Worm (Caenorhabditis elegans) whole organism, young adult: Measurements from ENCODE around the gene F08B4.8.

Source experiments
- C06A6.2 ChIP-seq: fragments of 200-800 bp; sonication (Bioruptor generic); conservative IDR thresholded peaks from 2 replicates; pipeline ENCODE4 v1.3.6; 2022; ENCODE audit warnings: missing genetic modification characterization, missing compliant biosample characterization
- D2030.7 ChIP-seq: fragments of 200-800 bp; sonication (Bioruptor generic); IDR thresholded peaks from 2 replicates; pipeline ENCODE4 v1.3.6; 2022; ENCODE audit warnings: missing genetic modification reagents, missing genetic modification characterization, missing compliant biosample characterization
- F22D6.2 ChIP-seq: sonication (generic microtip); optimal IDR thresholded peaks from 2 replicates; lab custom pipeline; 2016; ENCODE audit warnings: mild to moderate bottlenecking, missing genetic modification characterization, missing compliant biosample characterization
- F23B12.7 ChIP-seq: sonication (generic microtip); optimal IDR thresholded peaks from 2 replicates; lab custom pipeline; 2017; ENCODE audit warnings: missing genetic modification characterization, mild to moderate bottlenecking, missing compliant biosample characterization, antibody characterized with exemption, moderate library complexity; ENCODE audit not compliant: insufficient read depth
- F33H1.4 ChIP-seq: fragments of 200-800 bp; sonication (Bioruptor generic); IDR thresholded peaks from 2 replicates; pipeline ENCODE4 v1.3.6; 2022; ENCODE audit warnings: missing genetic modification reagents, missing genetic modification characterization, missing compliant biosample characterization
- F55B11.4 ChIP-seq: sonication (generic microtip); optimal IDR thresholded peaks from 2 replicates; lab custom pipeline; 2016; ENCODE audit warnings: missing compliant biosample characterization, missing genetic modification characterization, borderline replicate concordance; ENCODE audit not compliant: insufficient read depth
- Y79H2A.3 ChIP-seq: fragments of 200-800 bp; sonication (Bioruptor generic); conservative IDR thresholded peaks from 2 replicates; pipeline ENCODE4 v1.3.6; 2022; ENCODE audit warnings: missing genetic modification reagents, missing genetic modification characterization, missing compliant biosample characterization
- Y95B8A.8 ChIP-seq: fragments of 200-800 bp; sonication (Bioruptor generic); IDR thresholded peaks from 2 replicates; pipeline ENCODE4 v1.3.6; 2022; ENCODE audit warnings: missing genetic modification reagents, missing genetic modification characterization, missing compliant biosample characterization
- ZK185.1 ChIP-seq: sonication (generic microtip); optimal IDR thresholded peaks from 2 replicates; lab custom pipeline; 2016; ENCODE audit warnings: mild to moderate bottlenecking, missing genetic modification characterization, missing compliant biosample characterization; ENCODE audit not compliant: poor library complexity, severe bottlenecking
- ama-1 ChIP-seq, 3 experiments: fragments of 150-350 bp in 1 of 3; sonication (generic microtip) in 2 of 3; optimal IDR thresholded peaks; 2 replicates each; lab custom pipeline; 2014 to 2018; ENCODE audit warnings: missing biosample characterization in 2 of 3, missing genetic modification characterization in 2 of 3, missing genetic modification reagents in 2 of 3
- aptf-3 ChIP-seq: fragments of 200-800 bp; sonication (Bioruptor generic); IDR thresholded peaks from 2 replicates; pipeline ENCODE4 v1.3.6; 2022; ENCODE audit warnings: missing genetic modification characterization, missing compliant biosample characterization
- atf-7 ChIP-seq: sonication (generic microtip); optimal IDR thresholded peaks from 2 replicates; lab custom pipeline; 2017; ENCODE audit warnings: mild to moderate bottlenecking, missing genetic modification characterization, missing compliant biosample characterization
- bed-2 ChIP-seq: fragments of 200-800 bp; sonication (Bioruptor generic); IDR thresholded peaks from 2 replicates; pipeline ENCODE4 v1.3.6; 2022; ENCODE audit warnings: missing genetic modification reagents, missing genetic modification characterization, missing compliant biosample characterization
- cebp-1 ChIP-seq, 2 experiments: fragments of 200-800 bp in 1 of 2; sonication (Bioruptor generic) in 1 of 2; sonication (generic microtip) in 1 of 2; IDR thresholded peaks in 1 of 2; optimal IDR thresholded peaks in 1 of 2; 2 replicates each; pipeline versions ENCODE4 v1.3.6 to Lab custom; 2017 to 2022; ENCODE audit warnings: missing compliant biosample characterization in 2 of 2, missing genetic modification characterization in 2 of 2, mild to moderate bottlenecking in 1 of 2, missing genetic modification reagents in 1 of 2, moderate library complexity in 1 of 2
- cebp-2 ChIP-seq: fragments of 200-800 bp; sonication (Bioruptor generic); IDR thresholded peaks from 2 replicates; pipeline ENCODE4 v1.3.6; 2022; ENCODE audit warnings: missing genetic modification characterization, missing compliant biosample characterization
- ceh-27 ChIP-seq: fragments of 200-800 bp; sonication (Bioruptor generic); optimal IDR thresholded peaks from 2 replicates; lab custom pipeline; 2018; ENCODE audit warnings: mild to moderate bottlenecking, missing genetic modification characterization, moderate library complexity, missing compliant biosample characterization
- ceh-40 ChIP-seq: fragments of 200-800 bp; sonication (Bioruptor generic); IDR thresholded peaks from 2 replicates; pipeline ENCODE4 v1.3.6; 2022; ENCODE audit warnings: missing genetic modification characterization, missing compliant biosample characterization
- ceh-91 ChIP-seq: fragments of 200-800 bp; sonication (Bioruptor generic); IDR thresholded peaks from 2 replicates; pipeline ENCODE4 v1.3.6; 2022; ENCODE audit warnings: missing genetic modification reagents, missing genetic modification characterization, missing compliant biosample characterization
- die-1 ChIP-seq: sonication (generic microtip); optimal IDR thresholded peaks from 2 replicates; lab custom pipeline; 2016; ENCODE audit warnings: missing genotype, mild to moderate bottlenecking, missing genetic modification characterization, missing compliant biosample characterization
- egl-18 ChIP-seq: fragments of 200-800 bp; sonication (Bioruptor generic); IDR thresholded peaks from 2 replicates; pipeline ENCODE4 v1.3.6; 2022; ENCODE audit warnings: missing genetic modification reagents, missing genetic modification characterization, missing compliant biosample characterization
- egl-44 ChIP-seq: fragments of 200-800 bp; sonication (Bioruptor generic); IDR thresholded peaks from 2 replicates; pipeline ENCODE4 v1.3.6; 2022; ENCODE audit warnings: missing genetic modification reagents, missing genetic modification characterization, missing compliant biosample characterization
- ets-4 ChIP-seq: fragments of 200-800 bp; sonication (Bioruptor generic); optimal IDR thresholded peaks from 2 replicates; lab custom pipeline; 2018; ENCODE audit warnings: mild to moderate bottlenecking, missing genetic modification characterization, missing compliant biosample characterization
- him-1 ChIP-seq: sonication (generic microtip); optimal IDR thresholded peaks from 2 replicates; lab custom pipeline; 2016; ENCODE audit warnings: missing genotype, missing genetic modification reagents, missing genetic modification characterization, missing compliant biosample characterization
- hlh-12 ChIP-seq: sonication (generic microtip); optimal IDR thresholded peaks from 2 replicates; lab custom pipeline; 2016; ENCODE audit warnings: missing genetic modification characterization, missing compliant biosample characterization
- hlh-26 ChIP-seq: fragments of 200-800 bp; sonication (Bioruptor generic); conservative IDR thresholded peaks from 2 replicates; pipeline ENCODE4 v1.3.6; 2022; ENCODE audit warnings: missing genetic modification reagents, missing genetic modification characterization, missing compliant biosample characterization
- hmg-20 ChIP-seq: fragments of 200-800 bp; sonication (Bioruptor generic); IDR thresholded peaks from 2 replicates; pipeline ENCODE4 v1.3.6; 2022; ENCODE audit warnings: missing genetic modification reagents, missing genetic modification characterization, missing compliant biosample characterization
- hrde-1 ChIP-seq: sonication (generic microtip); optimal IDR thresholded peaks from 2 replicates; lab custom pipeline; 2016; ENCODE audit warnings: missing genetic modification characterization, mild to moderate bottlenecking, missing compliant biosample characterization, moderate library complexity, missing genotype, missing genetic modification reagents, borderline replicate concordance
- lin-26 ChIP-seq: fragments of 200-800 bp; sonication (Bioruptor generic); IDR thresholded peaks from 2 replicates; pipeline ENCODE4 v1.3.6; 2022; ENCODE audit warnings: missing genetic modification reagents, missing genetic modification characterization, missing compliant biosample characterization
- lin-40 ChIP-seq: sonication (generic microtip); optimal IDR thresholded peaks from 2 replicates; lab custom pipeline; 2016; ENCODE audit warnings: missing genetic modification characterization, mild to moderate bottlenecking, missing compliant biosample characterization, missing genotype, missing genetic modification reagents
- lir-1 ChIP-seq: fragments of 200-800 bp; sonication (Bioruptor generic); conservative IDR thresholded peaks from 2 replicates; pipeline ENCODE4 v1.3.6; 2022; ENCODE audit warnings: missing genetic modification reagents, missing genetic modification characterization, missing compliant biosample characterization
- madf-8 ChIP-seq: fragments of 200-800 bp; sonication (Bioruptor generic); conservative IDR thresholded peaks from 2 replicates; pipeline ENCODE4 v1.3.6; 2022; ENCODE audit warnings: missing genetic modification reagents, missing genetic modification characterization, missing compliant biosample characterization
- mel-28 ChIP-seq: sonication (generic microtip); optimal IDR thresholded peaks from 2 replicates; lab custom pipeline; 2016; ENCODE audit warnings: borderline replicate concordance, mild to moderate bottlenecking, missing genetic modification characterization, missing compliant biosample characterization
- nfya-2 ChIP-seq: fragments of 200-800 bp; sonication (Bioruptor generic); IDR thresholded peaks from 2 replicates; pipeline ENCODE4 v1.3.6; 2022; ENCODE audit warnings: missing genetic modification reagents, missing genetic modification characterization, missing compliant biosample characterization
- nhr-179 ChIP-seq: sonication (generic microtip); optimal IDR thresholded peaks from 2 replicates; lab custom pipeline; 2016; ENCODE audit warnings: mild to moderate bottlenecking, missing genetic modification characterization, missing compliant biosample characterization
- nhr-80 ChIP-seq: sonication (generic microtip); optimal IDR thresholded peaks from 2 replicates; lab custom pipeline; 2016; ENCODE audit warnings: missing genetic modification characterization, missing compliant biosample characterization
- nhr-90 ChIP-seq: sonication (generic microtip); optimal IDR thresholded peaks from 2 replicates; lab custom pipeline; 2016; ENCODE audit warnings: missing genotype, mild to moderate bottlenecking, missing genetic modification characterization, missing compliant biosample characterization
- pbrm-1 ChIP-seq: fragments of 200-800 bp; sonication (Bioruptor generic); IDR thresholded peaks from 2 replicates; pipeline ENCODE4 v1.3.6; 2022; ENCODE audit warnings: missing genetic modification reagents, missing genetic modification characterization, missing compliant biosample characterization
- rcor-1 ChIP-seq: fragments of 200-800 bp; sonication (Bioruptor generic); IDR thresholded peaks from 2 replicates; pipeline ENCODE4 v1.3.6; 2022; ENCODE audit warnings: missing genetic modification reagents, missing genetic modification characterization, missing compliant biosample characterization
- rec-8 ChIP-seq, 2 experiments: sonication (generic microtip); optimal IDR thresholded peaks; 2 replicates each; lab custom pipeline; 2016; ENCODE audit warnings: mild to moderate bottlenecking in 2 of 2, missing genetic modification characterization in 2 of 2, missing genetic modification reagents in 2 of 2, missing genotype in 2 of 2, missing biosample characterization in 1 of 2, missing compliant biosample characterization in 1 of 2, moderate library complexity in 1 of 2
- repo-1 ChIP-seq: sonication (generic microtip); optimal IDR thresholded peaks from 2 replicates; lab custom pipeline; 2017; ENCODE audit warnings: mild to moderate bottlenecking, missing genetic modification characterization, missing compliant biosample characterization
- sea-2 ChIP-seq: fragments of 200-800 bp; sonication (Bioruptor generic); IDR thresholded peaks from 2 replicates; pipeline ENCODE4 v1.3.6; 2022; ENCODE audit warnings: missing genetic modification characterization, missing compliant biosample characterization
- snpc-1.3 ChIP-seq: sonication (generic microtip); optimal IDR thresholded peaks from 2 replicates; lab custom pipeline; 2017; ENCODE audit warnings: missing genetic modification characterization, mild to moderate bottlenecking, missing compliant biosample characterization, antibody characterized with exemption, moderate library complexity, missing genotype, missing genetic modification reagents; ENCODE audit not compliant: insufficient read depth
- unc-130 ChIP-seq: sonication (generic microtip); optimal IDR thresholded peaks from 2 replicates; lab custom pipeline; 2016; ENCODE audit warnings: missing genetic modification reagents, missing genetic modification characterization, missing compliant biosample characterization
- xnd-1 ChIP-seq: sonication (generic microtip); optimal IDR thresholded peaks from 2 replicates; lab custom pipeline; 2016; ENCODE audit warnings: missing genotype, missing genetic modification reagents, missing genetic modification characterization, missing compliant biosample characterization
- ztf-18 ChIP-seq: sonication (generic microtip); optimal IDR thresholded peaks from 2 replicates; lab custom pipeline; 2016; ENCODE audit warnings: missing genotype, mild to moderate bottlenecking, missing genetic modification characterization, missing compliant biosample characterization
- ztf-28 ChIP-seq: fragments of 200-800 bp; sonication (Bioruptor generic); IDR thresholded peaks from 2 replicates; pipeline ENCODE4 v1.3.6; 2022; ENCODE audit warnings: missing genetic modification reagents, missing genetic modification characterization, missing compliant biosample characterization

Gene F08B4.8

DNA sequence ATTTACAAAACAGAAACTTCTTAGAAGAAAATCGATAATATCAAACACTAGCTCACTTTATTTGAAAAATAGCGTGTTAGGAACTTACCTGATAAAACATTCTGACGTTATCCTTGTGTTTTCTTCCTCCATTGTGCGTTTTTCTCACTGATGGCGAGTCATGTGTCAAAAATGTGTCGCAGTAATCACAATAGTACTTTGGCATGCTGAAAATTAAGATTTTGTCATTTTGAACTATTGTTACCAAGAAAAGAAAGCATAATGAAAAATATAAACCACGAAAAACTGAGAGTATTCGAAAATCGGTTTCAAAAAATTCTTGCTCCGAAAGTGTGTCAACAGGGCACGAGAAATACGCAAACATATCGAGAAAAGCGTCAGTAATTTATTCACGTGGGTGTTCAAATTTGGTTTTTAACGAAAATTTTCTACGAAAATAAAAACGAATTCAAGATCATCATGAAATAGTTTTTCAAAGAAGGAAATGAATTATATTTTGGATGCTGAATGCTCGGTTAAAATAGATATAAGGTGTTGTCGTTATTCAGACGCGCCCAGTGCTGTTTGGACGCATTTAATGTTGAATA is 10.3 kb downstream of the F08B4.8 start, which contains the start of gene snrp-3 (continued):
- peak; percentile 23 for TF ChIP-seq unc-130
- no peak for TF ChIP-seq ztf-28
- no peak for TF ChIP-seq atf-7
- no peak for TF ChIP-seq rec-8 (tag; optimal IDR thresholded peaks at IDR 0.05; lab: Kevin White, UChicago)
- TF ChIP-seq pbrm-1: peak; percentile 43; the same call in 1 of the 2 replicates
- TF ChIP-seq nfya-2: no peak
- no peak for TF ChIP-seq bed-2 (GFP tag; lab: Robert Waterston, UW)
- TF ChIP-seq hmg-20 (GFP tag; lab: Robert Waterston, UW): peak; percentile 73
- TF ChIP-seq madf-8: no peak
- no peak for TF ChIP-seq Y95B8A.8 (GFP tag; lab: Robert Waterston, UW)
- TF ChIP-seq lin-26 (GFP tag; lab: Robert Waterston, UW): 0 out of 2 replicates have a peak, but pooled peaks have one; percentile 6
- TF ChIP-seq aptf-3 (GFP tag; lab: Robert Waterston, UW): no peak
- no peak for TF ChIP-seq ceh-91 (GFP tag; lab: Robert Waterston, UW)
- TF ChIP-seq hlh-12: no peak
- TF ChIP-seq ztf-18 (tag; lab: Kevin White, UChicago): peak; percentile 96
- TF ChIP-seq rcor-1 (GFP tag; lab: Robert Waterston, UW): peak; percentile 42
- peak; percentile 29 for TF ChIP-seq nhr-80 (tag; lab: Kevin White, UChicago)
- 0 out of 2 replicates have a peak, but pooled peaks have one; percentile 13 for TF ChIP-seq lir-1 (GFP tag; lab: Robert Waterston, UW)
- peak; percentile 71 for TF ChIP-seq D2030.7 (GFP tag; lab: Robert Waterston, UW)
- peak; percentile 59 for TF ChIP-seq snpc-1.3
- no peak for TF ChIP-seq F55B11.4
- TF ChIP-seq C06A6.2 (GFP tag; lab: Robert Waterston, UW): 0 out of 2 replicates have a peak, but pooled peaks have one; percentile 34
- TF ChIP-seq ets-4 (GFP tag; lab: Kevin White, UChicago): no peak
- peak; percentile 76 for TF ChIP-seq ZK185.1 (tag; lab: Kevin White, UChicago)
- no peak for TF ChIP-seq die-1
- no peak for TF ChIP-seq nhr-90 (tag; lab: Kevin White, UChicago)
- TF ChIP-seq cebp-1 (GFP tag; IDR thresholded peaks at IDR 0.05; lab: Robert Waterston, UW): no peak
- peak; percentile 75 for TF ChIP-seq cebp-1 (tag; optimal IDR thresholded peaks at IDR 0.05; lab: Kevin White, UChicago)
- no peak for TF ChIP-seq ceh-27 (GFP tag; lab: Kevin White, UChicago)
- no peak for TF ChIP-seq egl-44 (GFP tag; lab: Robert Waterston, UW)
- TF ChIP-seq ama-1 (optimal IDR thresholded peaks at IDR 0.05; lab: Kevin White, UChicago): no peak
- no peak for TF ChIP-seq ama-1 (GFP tag; optimal IDR thresholded peaks at IDR 0.05; lab: Kevin White, UChicago)
- TF ChIP-seq F33H1.4: peak; percentile 67
- 0 out of 2 replicates have a peak, but pooled peaks have one; percentile 44 for TF ChIP-seq Y79H2A.3 (GFP tag; lab: Robert Waterston, UW)
- TF ChIP-seq cebp-2 (GFP tag; lab: Robert Waterston, UW): no peak
- peak; percentile 81 for TF ChIP-seq lin-40 (tag; lab: Kevin White, UChicago)
- TF ChIP-seq hlh-26 (GFP tag; lab: Robert Waterston, UW): no peak
- no peak for TF ChIP-seq egl-18
- TF ChIP-seq mel-28 (tag; lab: Kevin White, UChicago): no peak
- no peak for TF ChIP-seq ceh-40 (GFP tag; lab: Robert Waterston, UW)
- TF ChIP-seq him-1 (tag; lab: Kevin White, UChicago): no peak
- TF ChIP-seq F22D6.2: no peak
- no peak for TF ChIP-seq sea-2 (GFP tag; lab: Robert Waterston, UW)
- peak; percentile 2 for TF ChIP-seq F23B12.7
- TF ChIP-seq nhr-179 (tag; lab: Kevin White, UChicago): no peak
- TF ChIP-seq repo-1 (tag; lab: Kevin White, UChicago): peak; percentile 25
- TF ChIP-seq xnd-1 (tag; lab: Kevin White, UChicago): no peak
- no peak for TF ChIP-seq hrde-1 (tag; lab: Kevin White, UChicago)
